Worm (Caenorhabditis elegans) whole organism, L3 larva: ENCODE measurements around the gene ZK1055.6.
"Not testable (repeated sequence)": the region's sequence is repeated elsewhere in the genome, so short reads cannot be mapped to it uniquely, and the experiment has no call there.

Experiments used
- ama-1 ChIP-seq: fragments of 150-350 bp; optimal IDR thresholded peaks from 2 replicates; lab custom pipeline; 2018
- ceh-9 ChIP-seq: sonication (generic microtip); optimal IDR thresholded peaks from 2 replicates; lab custom pipeline; 2018; ENCODE audit warnings: missing biosample characterization, missing genetic modification characterization
- jun-1 ChIP-seq: fragments of 150-350 bp; optimal IDR thresholded peaks from 2 replicates; lab custom pipeline; 2014; ENCODE audit warnings: missing biosample characterization, missing genetic modification reagents, missing genetic modification characterization
- mdl-1 ChIP-seq: fragments of 150-350 bp; optimal IDR thresholded peaks from 2 replicates; lab custom pipeline; 2014; ENCODE audit warnings: missing biosample characterization, missing genetic modification characterization
- nhr-25 ChIP-seq: sonication (generic microtip); optimal IDR thresholded peaks from 2 replicates; lab custom pipeline; 2017; ENCODE audit warnings: missing biosample characterization, missing genetic modification characterization
- pha-4 ChIP-seq: fragments of 150-350 bp; optimal IDR thresholded peaks from 2 replicates; lab custom pipeline; 2014; ENCODE audit warnings: missing biosample characterization, missing genetic modification reagents, missing genetic modification characterization
- snpc-4 ChIP-seq: fragments of 150-350 bp; optimal IDR thresholded peaks from 2 replicates; lab custom pipeline; 2014; ENCODE audit warnings: missing biosample characterization, missing genetic modification characterization
- unc-62 ChIP-seq: fragments of 150-350 bp; sonication (generic microtip); optimal IDR thresholded peaks from 4 replicates; lab custom pipeline; 2014; ENCODE audit warnings: missing biosample characterization, missing genetic modification reagents, missing genetic modification characterization

DNA sequence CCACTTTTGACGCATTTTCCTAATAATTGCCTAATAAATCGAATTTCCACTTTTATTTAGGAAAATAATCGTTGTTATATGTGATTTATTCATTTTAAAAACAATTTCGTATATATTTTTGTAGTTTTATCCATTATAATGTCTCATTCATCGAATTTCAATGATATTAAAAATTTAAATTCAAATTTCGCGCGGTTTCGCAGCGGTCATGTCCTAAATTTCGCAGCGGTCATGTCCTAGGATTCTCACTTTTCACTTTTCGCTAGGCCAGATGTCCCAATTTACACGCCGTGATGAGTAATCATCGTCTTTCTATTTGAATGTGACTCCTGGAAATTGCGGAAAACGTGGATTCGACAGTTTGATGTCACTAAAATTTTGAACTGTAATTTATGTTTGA lies 20.6 kb downstream of the ZK1055.6 start, which contains the start of gene ZK1055.4:
- not testable (repeated sequence) for TF ChIP-seq nhr-25 (tag; lab: Kevin White, UChicago); ama-1 (lab: Kevin White, UChicago); pha-4; snpc-4 (tag; lab: Kevin White, UChicago); ceh-9; mdl-1 (tag; lab: Kevin White, UChicago); jun-1 (tag; lab: Kevin White, UChicago); unc-62
